Fruit fly (Drosophila melanogaster) whole organism, prepupa: ENCODE results near the gene nxf2.

Source experiments
- Blimp-1 ChIP-seq: fragments of 200-800 bp; sonication (Bioruptor generic); optimal IDR thresholded peaks from 3 replicates; lab custom pipeline; 2017; ENCODE audit warnings: missing biosample characterization, missing genetic modification characterization, mild to moderate bottlenecking, moderate library complexity, missing genetic modification reagents
- CG11902 ChIP-seq: fragments of 200-800 bp; sonication (Bioruptor generic); optimal IDR thresholded peaks from 3 replicates; lab custom pipeline; 2016; ENCODE audit warnings: missing biosample characterization, missing genetic modification characterization
- CG15336 ChIP-seq: fragments of 200-800 bp; sonication (Bioruptor generic); IDR thresholded peaks from 2 replicates; pipeline ENCODE4 v1.3.6; 2022; ENCODE audit warnings: missing biosample characterization, missing genetic modification characterization
- CG1621 ChIP-seq: fragments of 200-800 bp; sonication (Bioruptor generic); optimal IDR thresholded peaks from 3 replicates; lab custom pipeline; 2018; ENCODE audit warnings: missing biosample characterization, mild to moderate bottlenecking, missing genetic modification characterization
- CG3032 ChIP-seq: fragments of 200-800 bp; optimal IDR thresholded peaks from 2 replicates; lab custom pipeline; 2019; ENCODE audit warnings: missing biosample characterization, mild to moderate bottlenecking, missing genetic modification characterization, moderate library complexity
- CG31627 ChIP-seq: fragments of 200-800 bp; sonication (Bioruptor generic); optimal IDR thresholded peaks from 3 replicates; lab custom pipeline; 2016; ENCODE audit warnings: missing biosample characterization, missing genetic modification characterization
- CG34406 ChIP-seq: fragments of 200-800 bp; sonication (Bioruptor generic); optimal IDR thresholded peaks from 3 replicates; lab custom pipeline; 2016; ENCODE audit warnings: missing biosample characterization, missing genetic modification characterization
- CG3919 ChIP-seq: fragments of 200-800 bp; sonication (Bioruptor generic); optimal IDR thresholded peaks from 3 replicates; lab custom pipeline; 2016; ENCODE audit warnings: missing biosample characterization, missing genetic modification characterization
- CG4318 ChIP-seq: fragments of 200-800 bp; sonication (Bioruptor generic); optimal IDR thresholded peaks from 3 replicates; lab custom pipeline; 2017; ENCODE audit warnings: missing biosample characterization, mild to moderate bottlenecking, missing genetic modification characterization
- CG6163 ChIP-seq: fragments of 200-800 bp; sonication (Bioruptor generic); IDR thresholded peaks from 3 replicates; pipeline ENCODE4 v1.3.6; 2022; ENCODE audit warnings: missing biosample characterization, missing genetic modification characterization
- CG6792 ChIP-seq: fragments of 200-800 bp; sonication (Bioruptor generic); optimal IDR thresholded peaks from 3 replicates; lab custom pipeline; 2016; ENCODE audit warnings: missing biosample characterization, missing genetic modification characterization
- CG7368 ChIP-seq: fragments of 200-800 bp; sonication (Bioruptor generic); optimal IDR thresholded peaks from 3 replicates; lab custom pipeline; 2016; ENCODE audit warnings: missing biosample characterization, missing genetic modification characterization
- CG8119 ChIP-seq: fragments of 200-800 bp; sonication (Bioruptor generic); IDR thresholded peaks from 3 replicates; pipeline ENCODE4 v1.3.6; 2022; ENCODE audit warnings: missing biosample characterization, missing genetic modification characterization
- CG8632 ChIP-seq: fragments of 200-800 bp; sonication (Bioruptor generic); optimal IDR thresholded peaks from 3 replicates; lab custom pipeline; 2016; ENCODE audit warnings: missing biosample characterization, missing genetic modification characterization
- CG9139 ChIP-seq: fragments of 200-800 bp; sonication (Bioruptor generic); optimal IDR thresholded peaks from 3 replicates; lab custom pipeline; 2017; ENCODE audit warnings: missing biosample characterization, mild to moderate bottlenecking, missing genetic modification characterization
- Eip75B ChIP-seq: fragments of 200-800 bp; sonication (Bioruptor generic); optimal IDR thresholded peaks from 3 replicates; lab custom pipeline; 2016; ENCODE audit warnings: missing biosample characterization, missing genetic modification characterization
- Eip78C ChIP-seq: fragments of 200-800 bp; sonication (Bioruptor generic); peaks from one replicate; lab custom pipeline; 2016; ENCODE audit warnings: missing biosample characterization, missing genetic modification characterization
- Eip93F ChIP-seq: fragments of 200-800 bp; sonication (Bioruptor generic); optimal IDR thresholded peaks from 2 replicates; lab custom pipeline; 2016; ENCODE audit warnings: missing biosample characterization, mild to moderate bottlenecking, missing genetic modification characterization
- Ets21C ChIP-seq: fragments of 200-800 bp; sonication (Bioruptor generic); optimal IDR thresholded peaks from 3 replicates; lab custom pipeline; 2016; ENCODE audit warnings: missing biosample characterization, missing genetic modification characterization
- Ets96B ChIP-seq: fragments of 200-800 bp; optimal IDR thresholded peaks from 2 replicates; lab custom pipeline; 2019; ENCODE audit warnings: missing biosample characterization, mild to moderate bottlenecking, missing genetic modification characterization, moderate library complexity
- Gug ChIP-seq: fragments of 200-800 bp; sonication (Bioruptor generic); IDR thresholded peaks from 2 replicates; pipeline ENCODE4 v1.3.6; 2022; ENCODE audit warnings: missing biosample characterization, missing genetic modification characterization
- Hr39 ChIP-seq: fragments of 200-800 bp; sonication (Bioruptor generic); optimal IDR thresholded peaks from 2 replicates; lab custom pipeline; 2016; ENCODE audit warnings: missing biosample characterization, missing genetic modification characterization
- Met ChIP-seq: fragments of 200-800 bp; sonication (Bioruptor generic); optimal IDR thresholded peaks from 3 replicates; lab custom pipeline; 2016; ENCODE audit warnings: missing biosample characterization, missing genetic modification characterization
- OdsH ChIP-seq: fragments of 200-800 bp; sonication (Bioruptor generic); optimal IDR thresholded peaks from 3 replicates; lab custom pipeline; 2016; ENCODE audit warnings: missing biosample characterization, missing genetic modification characterization
- Smox ChIP-seq: fragments of 200-800 bp; sonication (Bioruptor generic); optimal IDR thresholded peaks from 3 replicates; lab custom pipeline; 2016; ENCODE audit warnings: missing biosample characterization, missing genetic modification characterization
- Sox102F ChIP-seq: fragments of 200-800 bp; sonication (Bioruptor generic); optimal IDR thresholded peaks from 2 replicates; lab custom pipeline; 2016; ENCODE audit warnings: missing biosample characterization, mild to moderate bottlenecking, missing genetic modification characterization
- Sox14 ChIP-seq: fragments of 200-800 bp; sonication (Bioruptor generic); optimal IDR thresholded peaks from 3 replicates; lab custom pipeline; 2016; ENCODE audit warnings: missing biosample characterization, missing genetic modification characterization
- achi ChIP-seq: fragments of 200-800 bp; sonication (Bioruptor generic); optimal IDR thresholded peaks from 3 replicates; lab custom pipeline; 2016; ENCODE audit warnings: missing biosample characterization, missing genetic modification characterization
- acj6 ChIP-seq: fragments of 200-800 bp; sonication (Bioruptor generic); optimal IDR thresholded peaks from 3 replicates; lab custom pipeline; 2016; ENCODE audit warnings: missing biosample characterization, missing genetic modification characterization
- cyc ChIP-seq: fragments of 200-800 bp; sonication (Bioruptor generic); optimal IDR thresholded peaks from 3 replicates; lab custom pipeline; 2016; ENCODE audit warnings: missing biosample characterization, missing genetic modification characterization
- dac ChIP-seq: fragments of 200-800 bp; sonication (Bioruptor generic); optimal IDR thresholded peaks from 2 replicates; lab custom pipeline; 2017; ENCODE audit warnings: missing biosample characterization, mild to moderate bottlenecking, missing genetic modification characterization
- dsx ChIP-seq: fragments of 200-800 bp; optimal IDR thresholded peaks from 3 replicates; lab custom pipeline; 2019; ENCODE audit warnings: missing biosample characterization, mild to moderate bottlenecking, missing genetic modification characterization, moderate library complexity; ENCODE audit not compliant: poor library complexity, severe bottlenecking
- eg ChIP-seq: fragments of 200-800 bp; sonication (Bioruptor generic); IDR thresholded peaks from 3 replicates; pipeline ENCODE4 v1.3.6; 2022; ENCODE audit warnings: missing biosample characterization, missing genetic modification characterization
- esn ChIP-seq: fragments of 200-800 bp; sonication (Bioruptor generic); optimal IDR thresholded peaks from 2 replicates; lab custom pipeline; 2016; ENCODE audit warnings: missing biosample characterization, mild to moderate bottlenecking, missing genetic modification characterization, moderate library complexity
- fd85E ChIP-seq: fragments of 200-800 bp; sonication (Bioruptor generic); optimal IDR thresholded peaks from 3 replicates; lab custom pipeline; 2016; ENCODE audit warnings: missing biosample characterization, missing genetic modification characterization
- fkh ChIP-seq: fragments of 200-800 bp; sonication (Bioruptor generic); optimal IDR thresholded peaks from 3 replicates; lab custom pipeline; 2017; ENCODE audit warnings: missing biosample characterization, mild to moderate bottlenecking, missing genetic modification characterization, moderate library complexity
- lz ChIP-seq: fragments of 200-800 bp; sonication (Bioruptor generic); optimal IDR thresholded peaks from 3 replicates; lab custom pipeline; 2016; ENCODE audit warnings: missing biosample characterization, missing genetic modification characterization
- net ChIP-seq: fragments of 200-800 bp; sonication (Bioruptor generic); optimal IDR thresholded peaks from 3 replicates; lab custom pipeline; 2016; ENCODE audit warnings: missing biosample characterization, missing genetic modification characterization
- salr ChIP-seq, 2 experiments: fragments of 200-800 bp; sonication (Bioruptor generic); optimal IDR thresholded peaks; 3 replicates each; lab custom pipeline; 2016 to 2018; ENCODE audit warnings: missing biosample characterization in 2 of 2, missing genetic modification characterization in 2 of 2, mild to moderate bottlenecking in 1 of 2
- spab ChIP-seq: fragments of 200-800 bp; sonication (Bioruptor generic); optimal IDR thresholded peaks from 2 replicates; lab custom pipeline; 2017; ENCODE audit warnings: missing biosample characterization, mild to moderate bottlenecking, missing genetic modification characterization, missing genetic modification reagents
- topi ChIP-seq: fragments of 200-800 bp; sonication (Bioruptor generic); optimal IDR thresholded peaks from 3 replicates; lab custom pipeline; 2016; ENCODE audit warnings: missing biosample characterization, missing genetic modification characterization
- vri ChIP-seq: fragments of 200-800 bp; sonication (Bioruptor generic); optimal IDR thresholded peaks from 3 replicates; lab custom pipeline; 2016; ENCODE audit warnings: missing biosample characterization, mild to moderate bottlenecking, missing genetic modification characterization

The nxf2 gene

DNA sequence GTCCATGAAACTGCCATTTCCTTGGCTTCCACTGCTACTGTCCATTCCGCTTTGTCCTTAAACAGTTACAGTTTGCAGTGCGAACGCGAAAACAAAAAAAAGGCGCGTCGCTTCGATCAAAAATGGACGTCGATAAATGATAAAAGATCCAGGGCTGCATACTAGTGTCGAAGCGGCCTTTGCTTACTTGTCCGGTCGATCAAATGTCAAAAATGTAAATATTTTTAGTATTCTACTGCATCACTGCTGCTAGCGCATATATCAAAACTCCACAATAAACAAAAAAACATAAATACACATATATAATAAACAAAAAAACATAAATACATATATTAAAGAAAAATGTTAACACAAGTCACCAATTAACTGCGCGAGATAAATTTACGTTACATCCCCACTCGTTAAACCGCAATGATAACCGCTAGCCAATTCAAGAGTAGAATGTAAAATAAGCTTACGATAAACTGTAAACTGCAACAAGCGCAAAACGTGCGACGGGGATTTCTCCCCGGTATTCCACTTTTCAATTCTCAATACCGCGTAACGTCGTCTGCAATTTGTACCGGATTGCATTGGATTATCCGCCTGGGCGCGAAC lies 14.9 kb upstream of the nxf2 start, which contains the start of the genes spd-2 and Apl:
Gene spd-2 (minus strand): TSS at position 93 of the 597 bp plus-strand sequence.
Gene Apl (plus strand): TSS at position 260 of the 597 bp plus-strand sequence.
- TF ChIP-seq CG8119 (GFP tag; lab: Robert Waterston, UW) (no peak), CG1621 (tag; lab: Kevin White, UChicago) (peak; percentile 12)

DNA sequence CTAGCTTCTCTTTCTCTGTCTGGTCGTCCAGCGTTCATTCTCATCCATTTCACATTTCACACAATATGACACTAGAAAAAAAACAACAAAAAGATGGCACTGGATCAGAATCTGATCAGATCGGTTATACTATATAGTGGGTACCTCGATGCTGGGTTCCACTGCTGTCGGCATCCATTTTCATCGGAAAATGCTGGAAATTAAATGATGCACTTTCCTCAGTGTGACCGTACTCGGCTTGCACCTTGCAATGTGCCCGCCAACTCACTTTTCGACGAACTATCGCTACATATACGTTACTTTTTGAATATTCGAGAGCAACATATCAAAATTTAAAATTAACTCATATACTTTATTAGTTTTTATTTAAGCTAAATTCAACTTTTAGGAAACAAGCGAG lies 10.8 kb upstream of the nxf2 start, which contains the start of gene tra:
Gene tra (minus strand): TSS at position 191 of the 400 bp plus-strand sequence.
- TF ChIP-seq eg (GFP tag; lab: Robert Waterston, UW) = no peak
- no peak for TF ChIP-seq Smox (GFP tag; lab: Kevin White, UChicago)
- TF ChIP-seq Eip78C (GFP tag; lab: Kevin White, UChicago) = peak; percentile 69
- TF ChIP-seq Met (GFP tag; lab: Kevin White, UChicago) = no peak
- TF ChIP-seq CG7368 = no peak

DNA sequence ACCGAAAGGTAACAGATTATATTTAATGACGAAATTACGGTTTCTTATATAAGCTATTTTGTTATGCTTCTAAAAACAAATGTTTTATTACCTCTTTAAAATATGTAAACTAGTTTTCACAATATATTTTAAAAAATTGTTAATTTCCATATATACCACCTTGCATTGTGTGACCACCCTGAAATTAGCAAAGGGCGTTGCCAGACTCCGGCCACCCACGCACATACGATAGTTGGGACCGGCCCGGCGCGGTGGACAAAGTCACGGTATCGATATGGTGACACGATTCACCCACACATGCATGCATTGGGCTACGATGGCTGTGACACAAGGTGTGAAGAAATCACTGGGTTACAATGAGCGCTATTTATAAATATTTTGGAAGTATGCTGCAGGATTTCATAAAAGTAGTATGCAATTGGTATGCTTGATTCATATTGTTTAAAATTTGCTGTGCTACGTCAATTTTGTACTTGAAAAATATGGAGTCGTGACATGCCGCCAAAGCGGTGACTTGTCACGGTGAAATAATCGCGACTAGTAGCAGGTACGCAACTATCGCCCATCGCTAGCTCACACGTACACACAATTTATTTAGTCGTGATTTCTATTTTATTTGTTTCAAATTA lies 8.0 kb upstream of the nxf2 start:
- TF ChIP-seq Blimp-1 (GFP tag; lab: Kevin White, UChicago) (no peak), CG6792 (GFP tag; lab: Kevin White, UChicago) (peak; percentile 10), dsx (GFP tag; lab: Kevin White, UChicago) (peak; percentile 7), CG31627 (GFP tag; lab: Kevin White, UChicago) (peak; percentile 61), Hr39 (GFP tag; lab: Kevin White, UChicago) (peak; percentile 49), dac (no peak), Ets21C (peak; percentile 54), fd85E (GFP tag; lab: Kevin White, UChicago) (no peak), cyc (peak; percentile 50), lz (GFP tag; lab: Kevin White, UChicago) (peak; percentile 52), CG8119 (GFP tag; lab: Robert Waterston, UW) (0 out of 3 replicates have a peak, but pooled peaks have one; percentile 54), spab (GFP tag; lab: Kevin White, UChicago) (no peak), Eip75B (GFP tag; lab: Kevin White, UChicago) (peak; percentile 32), CG11902 (peak; percentile 21), fkh (GFP tag; lab: Kevin White, UChicago) (peak; percentile 53), esn (GFP tag; lab: Kevin White, UChicago) (peak; percentile 66), CG9139 (GFP tag; lab: Kevin White, UChicago) (no peak), Sox102F (GFP tag; lab: Kevin White, UChicago) (no peak), salr (GFP tag; optimal IDR thresholded peaks at IDR 0.05; lab: Kevin White, UChicago) (no peak), Gug (GFP tag; lab: Robert Waterston, UW) (no peak), Ets96B (tag; lab: Kevin White, UChicago) (peak; percentile 50), CG4318 (no peak), Eip93F (GFP tag; lab: Kevin White, UChicago) (no peak), net (GFP tag; lab: Kevin White, UChicago) (no peak), Sox14 (GFP tag; lab: Kevin White, UChicago) (peak; percentile 64), CG3032 (tag; lab: Kevin White, UChicago) (peak; percentile 57), acj6 (GFP tag; lab: Kevin White, UChicago) (peak; percentile 30), OdsH (GFP tag; lab: Kevin White, UChicago) (peak; percentile 55), CG3919 (GFP tag; lab: Kevin White, UChicago) (peak; percentile 59), Eip78C (GFP tag; lab: Kevin White, UChicago) (peak; percentile 55), CG15336 (peak; percentile 43; the same call in 1 of the 2 replicates), achi (GFP tag; lab: Kevin White, UChicago) (no peak), CG8632 (GFP tag; lab: Kevin White, UChicago) (peak; percentile 20), topi (GFP tag; lab: Kevin White, UChicago) (peak; percentile 42), eg (GFP tag; lab: Robert Waterston, UW) (peak; percentile 73), CG34406 (no peak), vri (GFP tag; lab: Kevin White, UChicago) (no peak), CG6163 (peak; percentile 38; the same call in 1 of the 3 replicates), CG1621 (tag; lab: Kevin White, UChicago) (peak; percentile 37)
